Worm (Caenorhabditis elegans) whole organism, young adult: Measurements from ENCODE around the gene C24H10.3.

Source experiments
- C17E4.6 ChIP-seq: fragments of 200-800 bp; sonication (Bioruptor generic); IDR thresholded peaks from 2 replicates; pipeline ENCODE4 v1.3.6; 2022; ENCODE audit warnings: missing genetic modification reagents, missing genetic modification characterization, missing compliant biosample characterization
- F10E7.11 ChIP-seq: sonication (generic microtip); optimal IDR thresholded peaks from 2 replicates; lab custom pipeline; 2017; ENCODE audit warnings: mild to moderate bottlenecking, missing genetic modification characterization, moderate library complexity, missing compliant biosample characterization
- ama-1 ChIP-seq, 3 experiments: fragments of 150-350 bp in 1 of 3; sonication (generic microtip) in 2 of 3; optimal IDR thresholded peaks; 2 replicates each; lab custom pipeline; 2014 to 2018; ENCODE audit warnings: missing biosample characterization in 2 of 3, missing genetic modification characterization in 2 of 3, missing genetic modification reagents in 2 of 3
- dpff-1 ChIP-seq: sonication (generic microtip); optimal IDR thresholded peaks from 2 replicates; lab custom pipeline; 2017; ENCODE audit warnings: mild to moderate bottlenecking, missing genetic modification characterization, missing compliant biosample characterization
- lag-1 ChIP-seq: fragments of 200-800 bp; sonication (Bioruptor generic); IDR thresholded peaks from 2 replicates; pipeline ENCODE4 v1.3.6; 2022; ENCODE audit warnings: missing genetic modification reagents, missing genetic modification characterization, missing compliant biosample characterization

- TF ChIP-seq F10E7.11 (tag; lab: Kevin White, UChicago) (no peak), dpff-1 (no peak), lag-1 (GFP tag; lab: Robert Waterston, UW) (no peak), ama-1 (optimal IDR thresholded peaks at IDR 0.05; lab: Kevin White, UChicago) (no peak), ama-1 (GFP tag; optimal IDR thresholded peaks at IDR 0.05; lab: Kevin White, UChicago) (no peak), C17E4.6 (GFP tag; lab: Robert Waterston, UW) (no peak)
Observed at ce11 chrX:5100738-5101379, 40.0 kb downstream of the C24H10.3 start, which contains the start of gene vit-2.
